Worm (Caenorhabditis elegans) whole organism, mixed stage, embryonic: ENCODE measurements around the gene ZC239.14.

Experiments
- blmp-1 ChIP-seq: fragments of 150-350 bp; optimal IDR thresholded peaks from 2 replicates; lab custom pipeline; 2014; ENCODE audit warnings: missing biosample characterization, missing genetic modification characterization
- lsy-2 ChIP-seq: fragments of 150-350 bp; optimal IDR thresholded peaks from 2 replicates; lab custom pipeline; 2014; ENCODE audit warnings: missing biosample characterization, missing genetic modification characterization
- mls-2 ChIP-seq: sonication (generic microtip); optimal IDR thresholded peaks from 2 replicates; lab custom pipeline; 2016; ENCODE audit warnings: mild to moderate bottlenecking, missing genetic modification characterization, moderate library complexity, missing compliant biosample characterization
- pha-4 ChIP-seq: fragments of 150-350 bp; optimal IDR thresholded peaks from 2 replicates; lab custom pipeline; 2018; ENCODE audit warnings: missing biosample characterization, missing genetic modification reagents, missing genetic modification characterization
- snpc-4 ChIP-seq: fragments of 150-350 bp; optimal IDR thresholded peaks from 2 replicates; lab custom pipeline; 2014; ENCODE audit warnings: missing biosample characterization, missing genetic modification characterization

ce11 chrII:3185848-3186247, 36.0 kb downstream of the ZC239.14 start:
- TF ChIP-seq mls-2 (tag; lab: Kevin White, UChicago) (no peak), lsy-2 (tag; lab: Kevin White, UChicago) (no peak), snpc-4 (tag; lab: Kevin White, UChicago) (no peak), pha-4 (no peak), blmp-1 (no peak)
